Fruit fly (Drosophila melanogaster) ovary, adult (tissue): ENCODE data around the gene CG6497.
A peak's percentile ranks its signal among the peaks of the same experiment; 100 is the strongest.

ENCODE experiments used
- CG17801 ChIP-seq: fragments of 200-800 bp; optimal IDR thresholded peaks from 2 replicates; lab custom pipeline; 2019; ENCODE audit warnings: missing biosample characterization, mild to moderate bottlenecking, missing genetic modification characterization, moderate library complexity; ENCODE audit not compliant: partially characterized antibody

CG6497 gene

DNA sequence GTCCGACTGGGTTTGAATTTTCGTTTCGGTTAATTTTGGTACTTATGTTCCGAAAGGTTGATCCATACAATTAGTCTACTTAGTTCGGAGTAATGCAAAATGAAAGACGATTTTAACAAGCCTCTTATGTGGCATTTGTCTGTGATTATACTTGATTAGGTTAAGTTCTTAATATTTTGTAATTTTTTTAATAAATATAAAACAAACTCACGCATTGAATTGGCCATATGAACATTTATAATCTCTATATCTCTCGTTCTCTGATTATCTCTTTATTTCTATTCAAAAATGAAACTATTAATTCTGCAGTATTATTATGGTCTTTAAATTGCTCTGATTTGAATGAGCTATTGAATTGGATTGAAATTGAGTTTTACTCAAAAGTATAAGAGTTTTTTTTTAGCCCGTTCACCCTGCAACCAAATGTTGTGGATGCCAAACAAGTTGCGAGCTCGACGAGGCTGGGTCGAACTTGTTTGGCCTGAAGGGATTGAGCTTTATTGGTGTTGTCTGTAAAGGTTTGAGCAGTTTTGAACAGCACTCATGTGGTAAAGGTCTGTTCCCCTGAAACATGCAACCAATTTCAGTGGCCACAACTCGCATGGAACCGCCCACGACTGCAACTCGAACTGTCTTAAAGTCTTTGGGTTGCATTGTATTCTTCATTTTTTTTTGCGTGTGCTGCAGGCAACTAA lies at the start of gene CG6497:
TSS of gene CG6497 (minus strand) at position 51 of the 695 bp plus-strand sequence.
- no peak for TF ChIP-seq CG17801

DNA sequence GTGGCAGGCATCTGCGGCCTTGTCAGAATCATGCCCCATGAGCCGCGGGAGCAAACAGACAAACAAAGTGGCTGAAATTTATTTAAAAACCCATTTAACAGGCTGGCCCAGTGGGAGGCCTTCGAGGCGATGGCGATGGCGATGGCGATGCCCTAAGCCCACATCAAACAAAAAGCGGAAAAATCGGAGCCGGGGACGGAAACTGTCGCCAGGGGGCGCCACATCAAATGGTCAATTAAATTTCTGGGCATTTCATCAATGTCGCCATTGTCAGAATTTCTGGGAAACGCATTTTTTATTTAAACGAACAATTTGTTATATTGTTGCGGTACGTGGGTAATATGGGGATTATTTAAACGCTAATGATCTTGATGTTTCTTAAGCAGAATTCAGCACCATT lies 38.5 kb upstream of the CG6497 start:
- no peak for TF ChIP-seq CG17801

DNA sequence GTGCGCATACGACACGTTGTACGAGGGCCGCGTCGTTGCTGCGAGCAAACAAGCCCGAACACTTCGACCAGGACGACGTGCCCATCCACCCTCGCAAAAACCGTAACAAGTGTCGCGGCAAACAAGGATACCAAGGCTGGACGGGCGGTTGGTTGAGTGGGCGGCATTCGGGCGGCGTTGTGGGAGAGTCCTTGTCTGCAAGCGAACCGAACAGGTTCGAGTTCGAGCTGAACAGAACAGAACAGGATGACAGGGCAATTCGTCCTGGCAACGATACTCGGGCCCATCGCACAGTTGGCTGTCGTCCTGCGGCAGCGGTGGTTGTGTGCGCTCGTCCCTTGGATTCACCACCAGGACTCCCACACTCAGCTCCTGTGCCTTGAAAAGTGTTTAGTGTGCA lies 15.7 kb upstream of the CG6497 start:
- TF ChIP-seq CG17801, result no peak

DNA sequence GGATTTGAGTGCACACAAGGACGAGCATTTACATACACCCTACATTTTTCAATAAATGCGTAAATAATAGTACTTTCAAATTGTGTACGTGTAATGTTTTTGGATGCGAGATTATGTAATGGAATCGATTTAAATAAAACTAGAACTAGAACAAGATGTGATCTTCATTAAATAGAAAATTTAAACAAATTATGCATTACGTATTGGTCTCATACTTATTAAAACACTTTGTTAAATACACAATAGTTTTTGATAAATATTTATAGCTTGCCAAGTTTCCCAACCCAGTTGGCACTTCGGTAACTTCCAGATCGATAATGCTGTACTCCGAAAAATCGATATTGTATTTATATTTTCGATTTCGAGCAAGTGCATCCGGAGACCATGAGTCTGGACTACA lies 10.4 kb upstream of the CG6497 start, which contains the start of gene CG13723:
TSS of gene CG13723 (plus strand) at position 301 of the 400 bp plus-strand sequence.
- TF ChIP-seq CG17801, result no peak

DNA sequence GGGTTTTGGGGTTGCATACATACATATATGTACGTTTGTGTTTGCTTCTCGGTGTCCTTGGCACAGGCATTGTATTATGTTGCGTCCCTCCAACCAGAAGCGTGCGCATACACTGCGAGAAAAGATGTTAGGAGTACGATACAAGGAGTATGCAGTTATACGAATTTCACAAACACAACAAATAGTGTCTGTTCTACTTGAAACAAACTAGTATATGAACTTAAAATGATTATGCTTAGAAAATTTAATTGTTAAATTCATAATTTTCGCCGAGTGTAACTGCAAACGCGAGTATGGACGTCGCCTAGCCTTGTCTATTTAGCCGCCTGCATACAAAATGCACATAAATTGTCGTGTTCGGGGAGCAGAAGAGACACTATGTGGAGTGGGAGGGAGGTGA lies 3.5 kb upstream of the CG6497 start:
- no peak for TF ChIP-seq CG17801

DNA sequence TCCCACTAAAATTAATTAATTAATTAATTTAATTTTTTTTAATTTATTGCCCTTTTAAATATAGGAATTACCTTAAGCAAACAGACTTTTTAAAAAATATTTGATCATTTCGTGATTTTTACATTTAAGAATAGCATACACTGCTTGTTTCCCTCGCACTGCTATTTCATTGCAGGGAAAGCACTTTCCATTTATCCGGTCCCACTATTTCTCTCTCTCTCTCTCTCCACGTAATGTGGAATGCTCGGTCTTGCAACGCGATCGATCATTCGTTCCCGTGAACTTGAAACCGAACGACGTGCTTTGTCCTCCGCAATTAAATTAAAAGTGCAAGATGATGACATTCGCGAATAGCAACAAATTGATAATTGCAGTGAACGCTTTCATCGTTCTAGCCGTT lies 8.1 kb downstream of the CG6497 start:
- TF ChIP-seq CG17801, result no peak

DNA sequence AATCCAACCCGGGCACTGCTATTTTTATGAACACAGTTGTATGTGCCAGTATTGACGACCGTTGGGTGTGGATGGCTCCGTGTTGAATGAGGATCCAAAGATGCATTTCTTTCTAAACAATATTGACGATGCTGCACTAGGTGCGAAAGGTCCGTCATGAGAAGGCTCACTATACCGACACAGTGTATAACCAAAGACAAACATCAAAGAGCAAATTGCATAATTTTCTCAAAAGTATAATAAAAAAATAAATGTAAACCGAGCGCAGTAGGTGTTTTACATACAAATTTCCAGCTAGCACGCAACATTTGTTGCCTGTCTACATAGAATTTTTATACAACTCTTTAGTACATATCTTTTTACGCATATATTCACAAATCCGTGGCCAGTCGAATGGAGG lies 10.6 kb downstream of the CG6497 start, which contains the start of gene CG7707:
TSS of gene CG7707 (plus strand) at position 301 of the 400 bp plus-strand sequence.
- TF ChIP-seq CG17801, result no peak

DNA sequence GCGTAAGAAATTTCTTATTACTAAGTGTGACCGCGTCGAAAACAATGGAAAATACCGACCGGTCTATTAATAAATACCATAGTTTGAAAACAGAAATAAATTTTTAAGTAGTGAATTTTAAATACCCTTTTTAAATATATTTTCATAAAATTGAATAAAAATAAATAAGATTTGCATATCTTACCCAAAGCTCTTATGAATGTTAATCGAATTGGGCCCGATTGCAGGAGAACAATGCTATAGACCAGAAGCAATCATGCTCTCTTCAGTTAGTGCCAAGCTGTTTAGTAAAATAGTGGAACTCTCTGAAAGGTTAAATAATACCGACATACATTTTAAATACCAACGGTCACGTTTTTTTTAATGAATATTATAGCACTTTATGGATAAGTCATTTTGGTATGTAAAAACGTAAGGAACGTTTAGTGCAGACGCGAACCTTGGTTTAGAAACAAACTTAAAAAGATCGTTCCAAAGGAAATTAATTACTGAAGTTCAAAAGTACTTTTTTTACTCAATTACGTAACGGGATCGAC lies 11.6 kb downstream of the CG6497 start, which contains the start of gene Afg3l2:
TSS of gene Afg3l2 (minus strand) at position 51 of the 536 bp plus-strand sequence.
- peak; percentile 5 for TF ChIP-seq CG17801

DNA sequence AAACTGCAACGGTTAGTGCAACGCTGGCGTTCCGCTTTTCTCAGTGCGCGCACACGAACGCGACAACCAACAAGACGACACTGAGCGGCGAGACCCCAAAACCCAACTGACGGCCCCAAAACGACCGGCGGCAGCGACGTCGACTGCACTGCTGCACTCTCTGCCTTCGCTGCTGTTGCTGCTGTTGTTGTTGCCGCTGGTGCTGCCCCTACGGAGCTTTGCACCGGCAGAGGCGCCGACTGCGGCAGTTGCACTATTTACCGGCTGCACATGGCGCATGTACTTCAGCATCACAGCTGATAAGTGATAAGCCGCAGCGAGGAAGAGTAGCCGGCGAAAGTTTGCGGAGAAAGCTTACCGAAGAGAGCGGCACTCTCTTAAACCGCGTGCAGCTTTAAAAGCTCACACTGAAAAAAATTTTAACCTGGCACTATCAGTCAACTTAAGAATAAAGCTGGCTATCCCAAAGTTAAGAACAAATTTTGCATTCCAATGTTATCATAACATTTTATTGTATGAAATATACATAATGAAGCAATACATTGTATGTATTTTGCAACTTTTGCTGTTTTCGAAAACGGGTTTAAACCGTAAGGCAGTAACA lies 15.5 kb downstream of the CG6497 start, which contains the start of gene Rbp6:
TSS of gene Rbp6 (minus strand) at position 84 of the 604 bp plus-strand sequence.
- no peak for TF ChIP-seq CG17801

DNA sequence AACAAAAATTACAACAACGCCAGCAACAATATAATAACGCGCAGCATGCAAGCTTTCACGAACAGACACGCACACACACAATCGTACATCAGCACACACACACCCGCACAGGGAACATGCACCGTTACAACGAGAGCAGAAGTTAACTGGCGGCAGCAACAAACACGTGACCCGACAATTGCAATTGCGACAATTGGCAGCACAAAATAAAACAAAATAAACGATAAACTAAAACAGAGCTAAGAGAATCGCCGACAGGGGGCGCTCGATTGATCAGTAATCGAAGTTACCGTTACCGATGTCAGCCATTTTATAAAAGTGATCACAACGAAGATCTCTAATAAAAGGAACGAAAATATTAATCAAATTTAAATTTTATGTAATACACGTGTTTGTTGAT lies 16.7 kb downstream of the CG6497 start:
- no peak for TF ChIP-seq CG17801

DNA sequence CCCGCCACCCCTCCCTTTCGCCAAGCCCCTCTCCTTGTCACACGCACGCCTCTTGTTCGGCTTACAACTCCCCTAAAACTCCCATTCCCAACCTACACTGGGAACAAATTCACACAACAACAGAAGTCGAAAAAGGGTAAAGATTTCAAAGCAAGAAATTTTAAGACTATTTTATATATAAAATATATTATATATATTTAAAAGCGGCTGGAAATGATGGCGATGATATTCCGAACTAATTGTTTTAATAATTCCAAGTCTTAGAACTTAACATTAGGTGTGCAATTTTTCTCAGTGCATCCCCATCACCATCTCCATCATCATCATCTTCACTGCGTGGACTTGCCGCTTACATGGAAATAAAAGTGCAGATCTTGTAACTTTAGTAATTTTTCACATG lies 27.4 kb downstream of the CG6497 start:
- TF ChIP-seq CG17801, result no peak

DNA sequence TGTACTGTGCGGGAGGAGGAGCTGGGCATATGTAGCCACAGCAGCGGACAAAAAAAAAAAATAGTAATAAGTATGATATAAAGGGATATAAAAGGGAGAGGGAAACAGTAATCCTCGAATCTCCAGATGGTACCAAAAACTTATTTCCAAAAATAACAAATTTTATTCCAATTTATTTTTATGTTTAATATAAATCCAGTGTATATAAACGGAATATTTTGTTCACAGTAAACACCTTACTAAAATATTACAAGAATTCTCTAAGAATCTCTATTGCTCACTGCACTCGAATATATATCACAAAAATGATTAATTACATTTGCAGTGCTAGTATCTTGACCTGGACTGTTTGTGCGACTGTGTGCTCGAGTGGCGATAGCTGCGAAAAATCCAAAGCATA lies 34.4 kb downstream of the CG6497 start:
- TF ChIP-seq CG17801, result no peak

DNA sequence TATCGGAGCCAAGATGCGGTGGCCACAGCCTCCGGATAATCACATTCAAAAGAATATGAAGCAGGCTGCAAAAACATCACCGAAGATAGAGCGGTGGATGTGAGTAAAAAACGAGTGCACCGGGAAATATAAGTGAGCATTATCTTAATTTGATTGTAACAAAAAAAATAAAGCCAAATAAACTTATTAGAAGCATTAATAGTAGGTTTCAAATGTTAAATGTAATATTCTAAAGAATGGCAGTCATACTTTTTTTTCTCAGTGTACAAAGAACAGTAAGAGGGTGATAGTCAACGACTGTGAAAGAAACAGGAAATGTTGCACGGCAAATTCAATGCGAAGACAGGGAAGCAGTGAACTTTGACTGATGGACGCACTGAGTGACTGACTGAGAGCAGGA lies 37.5 kb downstream of the CG6497 start:
- TF ChIP-seq CG17801, result no peak

DNA sequence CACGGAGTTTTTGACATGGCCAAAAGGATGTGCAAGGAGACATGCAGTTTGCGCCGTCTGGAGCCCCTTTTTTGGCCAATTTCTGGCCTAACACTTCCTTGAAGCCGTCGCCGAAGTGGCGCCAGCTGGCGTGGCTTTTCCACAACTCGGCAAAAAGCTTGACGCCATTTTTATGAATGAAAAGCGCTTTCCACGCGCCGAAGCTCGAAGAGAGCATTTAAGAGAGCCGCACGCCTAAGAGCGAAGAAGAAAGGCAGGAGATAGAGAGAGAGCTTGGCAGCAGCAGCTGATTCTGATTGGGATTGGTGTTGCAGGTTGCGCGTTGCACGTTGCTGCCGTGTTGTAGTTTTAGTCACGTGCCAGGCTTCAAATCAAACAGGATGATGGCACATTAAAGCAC lies 42.2 kb downstream of the CG6497 start:
- TF ChIP-seq CG17801, result no peak

DNA sequence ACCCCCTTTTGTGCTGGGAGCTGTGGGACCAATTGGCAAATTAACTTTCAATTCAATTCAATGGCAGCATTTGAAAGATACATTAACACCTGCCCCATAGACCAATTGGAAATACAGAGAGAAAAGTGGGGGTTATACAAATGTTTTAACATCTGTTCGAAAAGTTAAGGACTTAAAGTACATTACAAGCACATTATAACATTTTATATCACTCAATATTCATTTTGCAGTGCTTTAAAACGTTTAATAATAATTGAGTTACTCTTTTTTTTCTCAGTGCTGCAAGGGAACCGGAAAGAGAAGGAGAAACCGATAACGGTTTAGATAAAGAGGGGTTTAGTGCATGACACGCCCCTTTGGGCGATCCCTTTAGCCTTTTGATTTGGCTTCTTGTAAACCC lies 44.3 kb downstream of the CG6497 start:
- no peak for TF ChIP-seq CG17801

DNA sequence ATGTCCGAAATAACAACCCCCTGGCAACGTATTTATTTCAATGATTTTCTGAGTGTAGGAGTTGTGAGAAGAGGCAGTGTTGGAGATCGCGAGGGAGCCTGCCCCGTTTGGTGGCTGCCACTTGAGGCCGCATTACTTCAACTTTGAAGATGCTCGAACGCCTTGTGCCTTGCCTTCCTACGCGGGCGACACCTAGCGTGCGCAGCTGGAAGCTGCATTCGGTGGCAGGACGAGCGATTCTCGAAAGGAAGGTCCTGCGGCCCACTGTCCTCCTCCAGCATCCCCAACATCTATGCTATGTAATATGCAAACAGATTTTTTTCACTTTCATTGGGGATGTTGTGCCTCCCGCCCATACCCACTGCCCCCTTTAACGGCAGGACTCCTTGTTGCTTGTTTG lies 45.1 kb downstream of the CG6497 start:
- TF ChIP-seq CG17801, result no peak
